Worm (Caenorhabditis elegans) whole organism, mixed stage, embryonic: ENCODE data around the gene twk-4.
A peak's percentile ranks its signal among the peaks of the same experiment; 100 is the strongest.

Experiments used
- M03D4.4 ChIP-seq: sonication (generic microtip); optimal IDR thresholded peaks from 2 replicates; lab custom pipeline; 2017; ENCODE audit warnings: mild to moderate bottlenecking, missing genetic modification characterization, missing compliant biosample characterization
- bed-3 ChIP-seq: fragments of 200-800 bp; sonication (Bioruptor generic); optimal IDR thresholded peaks from 3 replicates; lab custom pipeline; 2018; ENCODE audit warnings: mild to moderate bottlenecking, missing genetic modification characterization, moderate library complexity, missing compliant biosample characterization
- blmp-1 ChIP-seq: fragments of 150-350 bp; optimal IDR thresholded peaks from 2 replicates; lab custom pipeline; 2014; ENCODE audit warnings: missing biosample characterization, missing genetic modification characterization
- ceh-39 ChIP-seq: fragments of 150-350 bp; optimal IDR thresholded peaks from 2 replicates; lab custom pipeline; 2014; ENCODE audit warnings: missing biosample characterization, missing genetic modification characterization
- ceh-83 ChIP-seq: fragments of 200-800 bp; sonication (Bioruptor generic); optimal IDR thresholded peaks from 2 replicates; lab custom pipeline; 2018; ENCODE audit warnings: mild to moderate bottlenecking, missing genetic modification characterization, missing compliant biosample characterization
- ces-1 ChIP-seq: fragments of 150-350 bp; optimal IDR thresholded peaks from 2 replicates; lab custom pipeline; 2014; ENCODE audit warnings: missing biosample characterization, missing genetic modification reagents, missing genetic modification characterization
- cnd-1 ChIP-seq: fragments of 200-800 bp; sonication (Bioruptor generic); optimal IDR thresholded peaks from 2 replicates; lab custom pipeline; 2018; ENCODE audit warnings: mild to moderate bottlenecking, missing genetic modification characterization, missing compliant biosample characterization
- drap-1 ChIP-seq: fragments of 200-800 bp; sonication (Bioruptor generic); optimal IDR thresholded peaks from 3 replicates; lab custom pipeline; 2018; ENCODE audit warnings: mild to moderate bottlenecking, missing genetic modification characterization, missing compliant biosample characterization
- elt-1 ChIP-seq: sonication (generic microtip); optimal IDR thresholded peaks from 2 replicates; lab custom pipeline; 2017; ENCODE audit warnings: missing genetic modification characterization, mild to moderate bottlenecking, missing compliant biosample characterization, antibody characterized with exemption, moderate library complexity, borderline replicate concordance; ENCODE audit not compliant: insufficient read depth
- elt-3 ChIP-seq: fragments of 150-350 bp; optimal IDR thresholded peaks from 2 replicates; lab custom pipeline; 2014; ENCODE audit warnings: missing biosample characterization, missing genetic modification characterization
- flh-1 ChIP-seq: fragments of 200-800 bp; sonication (Bioruptor generic); optimal IDR thresholded peaks from 2 replicates; lab custom pipeline; 2018; ENCODE audit warnings: mild to moderate bottlenecking, missing genetic modification characterization, moderate library complexity, missing compliant biosample characterization
- ham-2 ChIP-seq: fragments of 200-800 bp; sonication (Bioruptor generic); optimal IDR thresholded peaks from 2 replicates; lab custom pipeline; 2018; ENCODE audit warnings: mild to moderate bottlenecking, missing genetic modification characterization, missing compliant biosample characterization
- hlh-1 ChIP-seq: fragments of 150-350 bp; optimal IDR thresholded peaks from 2 replicates; lab custom pipeline; 2014; ENCODE audit warnings: missing biosample characterization, missing genetic modification reagents, missing genetic modification characterization
- lin-13 ChIP-seq: fragments of 150-350 bp; optimal IDR thresholded peaks from 2 replicates; lab custom pipeline; 2014; ENCODE audit warnings: missing biosample characterization, missing genetic modification characterization
- lin-32 ChIP-seq: fragments of 200-800 bp; sonication (Bioruptor generic); optimal IDR thresholded peaks from 2 replicates; lab custom pipeline; 2018; ENCODE audit warnings: mild to moderate bottlenecking, missing genetic modification characterization, missing compliant biosample characterization
- lsy-2 ChIP-seq: fragments of 150-350 bp; optimal IDR thresholded peaks from 2 replicates; lab custom pipeline; 2014; ENCODE audit warnings: missing biosample characterization, missing genetic modification characterization
- mab-5 ChIP-seq: fragments of 150-350 bp; optimal IDR thresholded peaks from 2 replicates; lab custom pipeline; 2014; ENCODE audit warnings: missing biosample characterization, missing genetic modification characterization
- mep-1 ChIP-seq: fragments of 150-350 bp; optimal IDR thresholded peaks from 2 replicates; lab custom pipeline; 2017; ENCODE audit warnings: missing biosample characterization, missing genetic modification reagents, missing genetic modification characterization, inconsistent platforms
- mls-2 ChIP-seq: sonication (generic microtip); optimal IDR thresholded peaks from 2 replicates; lab custom pipeline; 2016; ENCODE audit warnings: mild to moderate bottlenecking, missing genetic modification characterization, moderate library complexity, missing compliant biosample characterization
- nhr-12 ChIP-seq: fragments of 150-350 bp; optimal IDR thresholded peaks from 2 replicates; lab custom pipeline; 2014; ENCODE audit warnings: missing biosample characterization, missing genetic modification characterization
- nhr-2 ChIP-seq: fragments of 150-350 bp; optimal IDR thresholded peaks from 2 replicates; lab custom pipeline; 2014; ENCODE audit warnings: missing biosample characterization, missing genetic modification characterization
- nhr-237 ChIP-seq: fragments of 150-350 bp; optimal IDR thresholded peaks from 2 replicates; lab custom pipeline; 2014; ENCODE audit warnings: missing biosample characterization, missing genetic modification characterization
- nhr-28 ChIP-seq: fragments of 150-350 bp; optimal IDR thresholded peaks from 2 replicates; lab custom pipeline; 2014; ENCODE audit warnings: missing biosample characterization, missing genetic modification characterization
- pha-4 ChIP-seq: fragments of 150-350 bp; optimal IDR thresholded peaks from 2 replicates; lab custom pipeline; 2018; ENCODE audit warnings: missing biosample characterization, missing genetic modification reagents, missing genetic modification characterization
- sem-2 ChIP-seq: fragments of 200-800 bp; sonication (Bioruptor generic); optimal IDR thresholded peaks from 2 replicates; lab custom pipeline; 2018; ENCODE audit warnings: mild to moderate bottlenecking, missing genetic modification characterization, missing compliant biosample characterization
- snpc-4 ChIP-seq: fragments of 150-350 bp; optimal IDR thresholded peaks from 2 replicates; lab custom pipeline; 2014; ENCODE audit warnings: missing biosample characterization, missing genetic modification characterization
- sptf-1 ChIP-seq: sonication (generic microtip); optimal IDR thresholded peaks from 2 replicates; lab custom pipeline; 2017; ENCODE audit warnings: mild to moderate bottlenecking, missing genetic modification characterization, moderate library complexity, missing compliant biosample characterization
- tbx-8 ChIP-seq: fragments of 200-800 bp; sonication (Bioruptor generic); optimal IDR thresholded peaks from 2 replicates; lab custom pipeline; 2018; ENCODE audit warnings: mild to moderate bottlenecking, missing genetic modification characterization, moderate library complexity, missing compliant biosample characterization
- unc-120 ChIP-seq: sonication (generic microtip); optimal IDR thresholded peaks from 2 replicates; lab custom pipeline; 2017; ENCODE audit warnings: missing genetic modification characterization, missing compliant biosample characterization; ENCODE audit not compliant: poor library complexity, severe bottlenecking
- unc-39 ChIP-seq: fragments of 150-350 bp; optimal IDR thresholded peaks from 2 replicates; lab custom pipeline; 2014; ENCODE audit warnings: missing biosample characterization, missing genetic modification characterization
- unc-62 ChIP-seq: fragments of 150-350 bp; optimal IDR thresholded peaks from 2 replicates; lab custom pipeline; 2014; ENCODE audit warnings: missing biosample characterization, missing genetic modification reagents, missing genetic modification characterization
- zip-8 ChIP-seq: fragments of 150-350 bp; optimal IDR thresholded peaks from 2 replicates; lab custom pipeline; 2014; ENCODE audit warnings: missing biosample characterization, missing genetic modification characterization
- ztf-11 ChIP-seq: fragments of 150-350 bp; optimal IDR thresholded peaks from 2 replicates; lab custom pipeline; 2014; ENCODE audit warnings: missing biosample characterization, missing genetic modification characterization

Gene twk-4

ce11 chrII:9233813-9234212, 39.7 kb upstream of the twk-4 start:
- TF ChIP-seq ham-2 (GFP tag; lab: Kevin White, UChicago), result no peak
- TF ChIP-seq nhr-2 (tag; lab: Kevin White, UChicago), result no peak
- no peak for TF ChIP-seq flh-1 (GFP tag; lab: Kevin White, UChicago)
- TF ChIP-seq unc-39 (tag; lab: Kevin White, UChicago), result no peak
- TF ChIP-seq nhr-28 (tag; lab: Kevin White, UChicago), result no peak
- no peak for TF ChIP-seq mls-2
- TF ChIP-seq unc-120 (tag; lab: Kevin White, UChicago), result no peak
- TF ChIP-seq mep-1, result no peak
- TF ChIP-seq lsy-2 (tag; lab: Kevin White, UChicago), result no peak

ce11 chrII:9232923-9233322, 38.8 kb upstream of the twk-4 start, which contains the start of gene T26C5.2:
Gene T26C5.2 (plus strand): TSS chrII:9233223.
- TF ChIP-seq ztf-11 (tag; lab: Kevin White, UChicago) (no peak), sem-2 (no peak), nhr-12 (tag; lab: Kevin White, UChicago) (no peak), elt-3 (tag; lab: Kevin White, UChicago) (no peak), ceh-39 (tag; lab: Kevin White, UChicago) (no peak), flh-1 (GFP tag; lab: Kevin White, UChicago) (no peak), cnd-1 (tag; lab: Kevin White, UChicago) (no peak)

- TF ChIP-seq ham-2 (GFP tag; lab: Kevin White, UChicago), result peak; percentile 9
- no peak for TF ChIP-seq elt-1 (tag; lab: Kevin White, UChicago)
- no peak for TF ChIP-seq lin-13 (tag; lab: Kevin White, UChicago)
- TF ChIP-seq unc-62, result no peak
- no peak for TF ChIP-seq pha-4 (tag; lab: Kevin White, UChicago)
- no peak for TF ChIP-seq hlh-1 (tag; lab: Kevin White, UChicago)
- no peak for TF ChIP-seq ceh-83 (GFP tag; lab: Kevin White, UChicago)
- TF ChIP-seq blmp-1, result peak; percentile 89
- no peak for TF ChIP-seq ztf-11 (tag; lab: Kevin White, UChicago)
- TF ChIP-seq nhr-237 (tag; lab: Kevin White, UChicago), result no peak
- TF ChIP-seq unc-120 (tag; lab: Kevin White, UChicago), result no peak
- TF ChIP-seq drap-1 (GFP tag; lab: Kevin White, UChicago), result no peak
- no peak for TF ChIP-seq ces-1 (GFP tag; lab: Kevin White, UChicago)
Observed at ce11 chrII:9232493-9232892, 38.4 kb upstream of the twk-4 start.

ce11 chrII:9231240-9231639, 37.1 kb upstream of the twk-4 start, which contains the start of gene gst-13:
Gene gst-13 (plus strand): TSS chrII:9231457.
- TF ChIP-seq blmp-1 (no peak), mep-1 (no peak), elt-1 (tag; lab: Kevin White, UChicago) (no peak), nhr-28 (tag; lab: Kevin White, UChicago) (no peak), lin-13 (tag; lab: Kevin White, UChicago) (no peak), hlh-1 (tag; lab: Kevin White, UChicago) (no peak), sptf-1 (tag; lab: Kevin White, UChicago) (no peak), sem-2 (no peak), zip-8 (no peak), unc-62 (no peak), tbx-8 (GFP tag; lab: Kevin White, UChicago) (no peak), lin-32 (GFP tag; lab: Kevin White, UChicago) (no peak), mab-5 (tag; lab: Kevin White, UChicago) (no peak), bed-3 (no peak)

ce11 chrII:9227134-9227533, 33.0 kb upstream of the twk-4 start, which contains the start of gene abu-14:
Gene abu-14 (minus strand): TSS chrII:9227214.
- TF ChIP-seq nhr-2 (tag; lab: Kevin White, UChicago) (no peak), sptf-1 (tag; lab: Kevin White, UChicago) (no peak), hlh-1 (tag; lab: Kevin White, UChicago) (no peak), flh-1 (GFP tag; lab: Kevin White, UChicago) (no peak), ztf-11 (tag; lab: Kevin White, UChicago) (no peak), M03D4.4 (no peak), snpc-4 (tag; lab: Kevin White, UChicago) (no peak), unc-120 (tag; lab: Kevin White, UChicago) (no peak), lsy-2 (tag; lab: Kevin White, UChicago) (no peak), ceh-83 (GFP tag; lab: Kevin White, UChicago) (no peak), mls-2 (no peak), unc-39 (tag; lab: Kevin White, UChicago) (no peak), zip-8 (no peak), lin-32 (GFP tag; lab: Kevin White, UChicago) (no peak), lin-13 (tag; lab: Kevin White, UChicago) (no peak), nhr-237 (tag; lab: Kevin White, UChicago) (no peak)
- TF ChIP-seq, all 35 proteins: peak for 0
